Worm (Caenorhabditis elegans): ENCODE results near the gene nspg-5.

DNA sequence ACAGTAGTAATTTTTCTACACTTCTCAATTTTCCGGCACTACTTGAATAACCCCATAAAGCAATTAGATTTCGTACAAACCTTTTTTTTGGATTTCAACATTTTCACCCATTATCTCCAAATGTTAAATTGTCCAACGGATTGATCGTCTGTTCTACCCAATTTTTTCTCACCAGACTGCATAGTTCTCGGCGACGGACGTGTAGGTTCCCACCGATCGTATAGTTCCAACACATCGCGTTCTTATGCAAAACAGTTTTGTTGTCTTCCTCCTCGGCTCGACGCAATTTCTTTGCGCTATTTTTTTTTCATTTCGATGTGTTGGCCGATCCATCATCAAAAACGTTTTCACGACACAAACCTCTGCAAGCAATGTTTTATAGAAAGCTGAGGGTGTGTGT lies 21.9 kb downstream of the nspg-5 start, which contains the start of gene Y41G9A.6:
- TF ChIP-seq nhr-28 (tag; optimal IDR thresholded peaks at IDR 0.05) (no peak), ces-1 (GFP tag; optimal IDR thresholded peaks at IDR 0.05) (no peak), sptf-1 (tag; optimal IDR thresholded peaks at IDR 0.05) (no peak), nhr-2 (tag; optimal IDR thresholded peaks at IDR 0.05) (no peak), blmp-1 (tag; optimal IDR thresholded peaks at IDR 0.05) (no peak), elt-3 (tag; optimal IDR thresholded peaks at IDR 0.05) (no peak), ztf-11 (tag; optimal IDR thresholded peaks at IDR 0.05) (no peak), ham-2 (GFP tag; optimal IDR thresholded peaks at IDR 0.05) (no peak), unc-120 (tag; optimal IDR thresholded peaks at IDR 0.05; ENCODE audit: poor library complexity, severe bottlenecking) (no peak), flh-1 (GFP tag; optimal IDR thresholded peaks at IDR 0.05) (no peak)

Data from whole organism, mixed stage, embryonic.